Fruit fly (Drosophila melanogaster): Measurements from ENCODE around the gene MED14.

- TF ChIP-seq CG8478 (optimal IDR thresholded peaks at IDR 0.05) (no peak), pan (optimal IDR thresholded peaks at IDR 0.05) (no peak), Dll (optimal IDR thresholded peaks at IDR 0.05) (no peak)
These were observed 6.3 kb upstream of the MED14 start for dm6 chr3L:586582-587213.
